Fruit fly (Drosophila melanogaster) whole organism, pupa: Measurements from ENCODE around the gene Edem2.

Source experiments
- CG10348 ChIP-seq: fragments of 200-800 bp; sonication (Bioruptor generic); IDR thresholded peaks from 2 replicates; pipeline ENCODE4 v1.3.6; 2022; ENCODE audit warnings: missing biosample characterization, missing genetic modification characterization
- CG17806 ChIP-seq: fragments of 200-800 bp; sonication (Bioruptor generic); optimal IDR thresholded peaks from 2 replicates; lab custom pipeline; 2018; ENCODE audit warnings: missing biosample characterization, mild to moderate bottlenecking, missing genetic modification characterization, moderate library complexity

DNA sequence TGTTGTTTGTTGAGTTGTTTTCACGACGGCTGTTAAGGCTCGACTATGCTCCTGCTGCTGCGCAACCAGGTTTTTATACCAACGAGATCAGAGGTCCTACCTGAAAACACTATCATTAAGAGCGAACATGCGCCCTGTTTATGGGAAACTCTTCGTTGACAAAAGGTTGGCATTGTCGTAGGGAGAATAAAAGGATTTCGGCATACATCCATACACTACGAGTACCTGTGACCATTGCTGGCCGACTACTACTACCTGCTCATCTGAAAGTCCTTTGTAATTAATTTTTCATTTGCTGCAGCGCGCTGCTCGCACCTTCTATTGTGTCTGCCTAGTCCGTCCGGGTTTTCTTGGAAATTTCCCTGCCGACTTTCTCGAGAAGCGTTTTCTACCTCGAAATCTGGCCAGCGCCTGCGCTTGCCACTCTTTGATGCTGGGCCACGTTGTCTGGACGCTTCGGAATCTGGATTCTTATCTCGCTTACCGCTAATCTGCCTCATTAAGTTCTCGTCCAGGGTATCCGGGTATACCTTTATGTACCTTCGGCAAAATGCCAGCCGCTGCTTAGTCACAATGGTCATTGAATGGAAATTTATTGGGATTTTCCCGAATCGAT lies 33.3 kb downstream of the Edem2 start, which contains the start of gene CG15480:
- TF ChIP-seq CG10348, result no peak
- TF ChIP-seq CG17806 (tag; lab: Kevin White, UChicago), result no peak
